Worm (Caenorhabditis elegans) whole organism, mixed stage, embryonic: ENCODE measurements around the gene ugt-23.

Experiments
- M03D4.4 ChIP-seq: sonication (generic microtip); optimal IDR thresholded peaks from 2 replicates; lab custom pipeline; 2017; ENCODE audit warnings: mild to moderate bottlenecking, missing genetic modification characterization, missing compliant biosample characterization
- bed-3 ChIP-seq: fragments of 200-800 bp; sonication (Bioruptor generic); optimal IDR thresholded peaks from 3 replicates; lab custom pipeline; 2018; ENCODE audit warnings: mild to moderate bottlenecking, missing genetic modification characterization, moderate library complexity, missing compliant biosample characterization
- blmp-1 ChIP-seq: fragments of 150-350 bp; optimal IDR thresholded peaks from 2 replicates; lab custom pipeline; 2014; ENCODE audit warnings: missing biosample characterization, missing genetic modification characterization
- ceh-39 ChIP-seq: fragments of 150-350 bp; optimal IDR thresholded peaks from 2 replicates; lab custom pipeline; 2014; ENCODE audit warnings: missing biosample characterization, missing genetic modification characterization
- ceh-43 ChIP-seq: fragments of 200-800 bp; sonication (Bioruptor generic); optimal IDR thresholded peaks from 2 replicates; lab custom pipeline; 2018; ENCODE audit warnings: mild to moderate bottlenecking, missing genetic modification characterization, moderate library complexity, missing compliant biosample characterization
- ceh-83 ChIP-seq: fragments of 200-800 bp; sonication (Bioruptor generic); optimal IDR thresholded peaks from 2 replicates; lab custom pipeline; 2018; ENCODE audit warnings: mild to moderate bottlenecking, missing genetic modification characterization, missing compliant biosample characterization
- ces-1 ChIP-seq: fragments of 150-350 bp; optimal IDR thresholded peaks from 2 replicates; lab custom pipeline; 2014; ENCODE audit warnings: missing biosample characterization, missing genetic modification reagents, missing genetic modification characterization
- cnd-1 ChIP-seq: fragments of 200-800 bp; sonication (Bioruptor generic); optimal IDR thresholded peaks from 2 replicates; lab custom pipeline; 2018; ENCODE audit warnings: mild to moderate bottlenecking, missing genetic modification characterization, missing compliant biosample characterization
- drap-1 ChIP-seq: fragments of 200-800 bp; sonication (Bioruptor generic); optimal IDR thresholded peaks from 3 replicates; lab custom pipeline; 2018; ENCODE audit warnings: mild to moderate bottlenecking, missing genetic modification characterization, missing compliant biosample characterization
- elt-1 ChIP-seq: sonication (generic microtip); optimal IDR thresholded peaks from 2 replicates; lab custom pipeline; 2017; ENCODE audit warnings: missing genetic modification characterization, mild to moderate bottlenecking, missing compliant biosample characterization, antibody characterized with exemption, moderate library complexity, borderline replicate concordance; ENCODE audit not compliant: insufficient read depth
- elt-3 ChIP-seq: fragments of 150-350 bp; optimal IDR thresholded peaks from 2 replicates; lab custom pipeline; 2014; ENCODE audit warnings: missing biosample characterization, missing genetic modification characterization
- flh-1 ChIP-seq: fragments of 200-800 bp; sonication (Bioruptor generic); optimal IDR thresholded peaks from 2 replicates; lab custom pipeline; 2018; ENCODE audit warnings: mild to moderate bottlenecking, missing genetic modification characterization, moderate library complexity, missing compliant biosample characterization
- ham-2 ChIP-seq: fragments of 200-800 bp; sonication (Bioruptor generic); optimal IDR thresholded peaks from 2 replicates; lab custom pipeline; 2018; ENCODE audit warnings: mild to moderate bottlenecking, missing genetic modification characterization, missing compliant biosample characterization
- hlh-1 ChIP-seq: fragments of 150-350 bp; optimal IDR thresholded peaks from 2 replicates; lab custom pipeline; 2014; ENCODE audit warnings: missing biosample characterization, missing genetic modification reagents, missing genetic modification characterization
- lin-13 ChIP-seq: fragments of 150-350 bp; optimal IDR thresholded peaks from 2 replicates; lab custom pipeline; 2014; ENCODE audit warnings: missing biosample characterization, missing genetic modification characterization
- lin-32 ChIP-seq: fragments of 200-800 bp; sonication (Bioruptor generic); optimal IDR thresholded peaks from 2 replicates; lab custom pipeline; 2018; ENCODE audit warnings: mild to moderate bottlenecking, missing genetic modification characterization, missing compliant biosample characterization
- lsy-2 ChIP-seq: fragments of 150-350 bp; optimal IDR thresholded peaks from 2 replicates; lab custom pipeline; 2014; ENCODE audit warnings: missing biosample characterization, missing genetic modification characterization
- mab-5 ChIP-seq: fragments of 150-350 bp; optimal IDR thresholded peaks from 2 replicates; lab custom pipeline; 2014; ENCODE audit warnings: missing biosample characterization, missing genetic modification characterization
- mep-1 ChIP-seq: fragments of 150-350 bp; optimal IDR thresholded peaks from 2 replicates; lab custom pipeline; 2017; ENCODE audit warnings: missing biosample characterization, missing genetic modification reagents, missing genetic modification characterization, inconsistent platforms
- mls-2 ChIP-seq: sonication (generic microtip); optimal IDR thresholded peaks from 2 replicates; lab custom pipeline; 2016; ENCODE audit warnings: mild to moderate bottlenecking, missing genetic modification characterization, moderate library complexity, missing compliant biosample characterization
- nhr-12 ChIP-seq: fragments of 150-350 bp; optimal IDR thresholded peaks from 2 replicates; lab custom pipeline; 2014; ENCODE audit warnings: missing biosample characterization, missing genetic modification characterization
- nhr-2 ChIP-seq: fragments of 150-350 bp; optimal IDR thresholded peaks from 2 replicates; lab custom pipeline; 2014; ENCODE audit warnings: missing biosample characterization, missing genetic modification characterization
- nhr-237 ChIP-seq: fragments of 150-350 bp; optimal IDR thresholded peaks from 2 replicates; lab custom pipeline; 2014; ENCODE audit warnings: missing biosample characterization, missing genetic modification characterization
- nhr-76 ChIP-seq: sonication (generic microtip); optimal IDR thresholded peaks from 2 replicates; lab custom pipeline; 2017; ENCODE audit warnings: missing biosample characterization, missing genetic modification characterization
- pha-4 ChIP-seq: fragments of 150-350 bp; optimal IDR thresholded peaks from 2 replicates; lab custom pipeline; 2018; ENCODE audit warnings: missing biosample characterization, missing genetic modification reagents, missing genetic modification characterization
- snpc-4 ChIP-seq: fragments of 150-350 bp; optimal IDR thresholded peaks from 2 replicates; lab custom pipeline; 2014; ENCODE audit warnings: missing biosample characterization, missing genetic modification characterization
- sptf-1 ChIP-seq: sonication (generic microtip); optimal IDR thresholded peaks from 2 replicates; lab custom pipeline; 2017; ENCODE audit warnings: mild to moderate bottlenecking, missing genetic modification characterization, moderate library complexity, missing compliant biosample characterization
- tbx-8 ChIP-seq: fragments of 200-800 bp; sonication (Bioruptor generic); optimal IDR thresholded peaks from 2 replicates; lab custom pipeline; 2018; ENCODE audit warnings: mild to moderate bottlenecking, missing genetic modification characterization, moderate library complexity, missing compliant biosample characterization
- unc-120 ChIP-seq: sonication (generic microtip); optimal IDR thresholded peaks from 2 replicates; lab custom pipeline; 2017; ENCODE audit warnings: missing genetic modification characterization, missing compliant biosample characterization; ENCODE audit not compliant: poor library complexity, severe bottlenecking
- zip-8 ChIP-seq: fragments of 150-350 bp; optimal IDR thresholded peaks from 2 replicates; lab custom pipeline; 2014; ENCODE audit warnings: missing biosample characterization, missing genetic modification characterization
- ztf-11 ChIP-seq: fragments of 150-350 bp; optimal IDR thresholded peaks from 2 replicates; lab custom pipeline; 2014; ENCODE audit warnings: missing biosample characterization, missing genetic modification characterization

ugt-23 gene

ce11 chrX:9899426-9900131 lies 25.4 kb downstream of the ugt-23 start, which contains the start of gene phf-34 (continued):
- TF ChIP-seq flh-1 (no peak), ceh-43 (GFP tag; lab: Kevin White, UChicago) (no peak), ceh-39 (tag; lab: Kevin White, UChicago) (no peak), ztf-11 (tag; lab: Kevin White, UChicago) (no peak), nhr-76 (tag; lab: Kevin White, UChicago) (no peak), mab-5 (tag; lab: Kevin White, UChicago) (no peak), M03D4.4 (tag; lab: Kevin White, UChicago) (no peak), lin-32 (GFP tag; lab: Kevin White, UChicago) (no peak), unc-120 (tag; lab: Kevin White, UChicago) (peak; percentile 38), ces-1 (GFP tag; lab: Kevin White, UChicago) (peak; percentile 66), nhr-12 (no peak)
- TF ChIP-seq, all 35 proteins: peak for 8

DNA sequence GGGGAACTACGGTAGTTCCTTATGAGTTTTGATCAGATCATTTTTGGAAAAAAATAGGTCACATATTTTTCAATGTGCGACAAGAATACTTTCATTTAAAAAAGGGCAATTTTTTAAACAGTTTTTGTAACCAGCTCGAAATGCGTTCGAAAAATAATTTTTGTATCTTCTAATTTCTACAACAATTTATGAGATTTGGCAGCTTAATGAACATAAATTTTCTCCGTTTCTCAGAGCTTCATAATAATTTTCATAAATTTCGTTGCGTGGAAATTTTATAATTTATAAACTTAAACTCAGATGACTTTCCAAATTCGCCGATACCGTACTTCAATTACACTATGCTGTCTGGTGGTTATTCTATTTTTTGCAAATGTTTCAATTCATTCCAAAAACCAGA lies 30.1 kb downstream of the ugt-23 start, which contains the start of gene F21G4.3:
Gene F21G4.3, plus strand, starts transcription at position 301 of the 400 bp plus-strand sequence.
- no peak for TF ChIP-seq ceh-39 (tag; lab: Kevin White, UChicago)
- TF ChIP-seq tbx-8 (GFP tag; lab: Kevin White, UChicago) = no peak
- no peak for TF ChIP-seq lsy-2 (tag; lab: Kevin White, UChicago)
- TF ChIP-seq ham-2 (GFP tag; lab: Kevin White, UChicago) = no peak
- TF ChIP-seq nhr-237 = no peak
- TF ChIP-seq sptf-1 (tag; lab: Kevin White, UChicago) = no peak
- no peak for TF ChIP-seq zip-8
- TF ChIP-seq nhr-12 = no peak
- TF ChIP-seq ceh-83 = no peak
- no peak for TF ChIP-seq nhr-2 (tag; lab: Kevin White, UChicago)
- TF ChIP-seq cnd-1 (tag; lab: Kevin White, UChicago) = no peak
- TF ChIP-seq snpc-4 (tag; lab: Kevin White, UChicago) = no peak
- TF ChIP-seq drap-1 (GFP tag; lab: Kevin White, UChicago) = no peak
- no peak for TF ChIP-seq mab-5 (tag; lab: Kevin White, UChicago)

- TF ChIP-seq bed-3 (GFP tag; lab: Kevin White, UChicago) = no peak
- TF ChIP-seq blmp-1 (tag; lab: Kevin White, UChicago) = peak; percentile 76
Measured at ce11 chrX:9893069-9893468, 31.9 kb downstream of the ugt-23 start.

ce11 chrX:9892323-9892722 lies 32.6 kb downstream of the ugt-23 start, which contains the start of gene F21G4.1:
F21G4.1 (minus strand) TSS chrX:9892328.
- TF ChIP-seq ceh-83 (no peak), nhr-76 (tag; lab: Kevin White, UChicago) (no peak), mab-5 (tag; lab: Kevin White, UChicago) (no peak), lin-32 (GFP tag; lab: Kevin White, UChicago) (no peak), ztf-11 (tag; lab: Kevin White, UChicago) (no peak), nhr-2 (tag; lab: Kevin White, UChicago) (no peak), zip-8 (no peak), elt-3 (no peak), hlh-1 (tag; lab: Kevin White, UChicago) (no peak), mls-2 (tag; lab: Kevin White, UChicago) (no peak), lsy-2 (tag; lab: Kevin White, UChicago) (no peak), snpc-4 (tag; lab: Kevin White, UChicago) (no peak), blmp-1 (tag; lab: Kevin White, UChicago) (no peak), unc-120 (tag; lab: Kevin White, UChicago) (no peak), drap-1 (GFP tag; lab: Kevin White, UChicago) (no peak)

DNA sequence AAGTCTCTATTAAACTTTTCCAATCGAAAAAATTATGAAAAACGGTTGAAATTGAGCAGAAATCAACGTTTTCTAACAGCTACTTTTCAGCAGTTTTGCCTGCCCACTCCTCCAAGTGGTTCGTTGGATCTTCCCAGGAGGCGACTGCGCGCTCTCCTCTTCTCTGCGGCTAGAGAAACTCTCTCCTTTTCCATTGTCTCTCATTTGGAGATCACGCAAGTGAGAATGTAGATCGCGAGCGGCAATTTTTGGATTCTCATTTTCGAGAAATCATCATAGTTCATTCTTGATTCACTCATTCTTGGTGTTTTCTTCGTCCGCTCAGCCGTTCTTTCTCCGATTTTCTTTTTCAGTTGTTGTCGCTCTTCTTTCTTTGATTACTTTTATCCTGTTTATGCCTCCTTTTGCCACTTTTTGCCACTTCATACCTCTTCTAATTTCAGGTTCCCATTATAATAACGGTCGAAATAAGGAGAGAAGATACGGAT lies 41.1 kb downstream of the ugt-23 start, which contains the start of gene mrp-4:
Gene mrp-4, plus strand, starts transcription at position 438 of the 488 bp plus-strand sequence.
- no peak for TF ChIP-seq ham-2 (GFP tag; lab: Kevin White, UChicago)
- no peak for TF ChIP-seq elt-1 (tag; lab: Kevin White, UChicago)
- TF ChIP-seq pha-4 (tag; lab: Kevin White, UChicago) = no peak
- no peak for TF ChIP-seq ces-1 (GFP tag; lab: Kevin White, UChicago)
- no peak for TF ChIP-seq nhr-12
- no peak for TF ChIP-seq snpc-4 (tag; lab: Kevin White, UChicago)
- TF ChIP-seq nhr-2 (tag; lab: Kevin White, UChicago) = no peak
- no peak for TF ChIP-seq nhr-76 (tag; lab: Kevin White, UChicago)
- no peak for TF ChIP-seq lsy-2 (tag; lab: Kevin White, UChicago)
- no peak for TF ChIP-seq mls-2 (tag; lab: Kevin White, UChicago)
- no peak for TF ChIP-seq mep-1 (tag; lab: Kevin White, UChicago)
- TF ChIP-seq ztf-11 (tag; lab: Kevin White, UChicago) = no peak
- no peak for TF ChIP-seq cnd-1 (tag; lab: Kevin White, UChicago)
- TF ChIP-seq lin-13 (tag; lab: Kevin White, UChicago) = no peak
- no peak for TF ChIP-seq elt-3
- no peak for TF ChIP-seq ceh-39 (tag; lab: Kevin White, UChicago)
